Fruit fly (Drosophila melanogaster) whole organism, wandering third instar larva: Measurements from ENCODE around the gene CG7328.

Experiments used
- CrebA ChIP-seq: fragments of 200-800 bp; sonication (Bioruptor generic); optimal IDR thresholded peaks from 2 replicates; lab custom pipeline; 2016; ENCODE audit warnings: missing biosample characterization, mild to moderate bottlenecking, missing genetic modification characterization, borderline replicate concordance
- Hr78 ChIP-seq: fragments of >200 bp; optimal IDR thresholded peaks from 2 replicates; lab custom pipeline; 2017; ENCODE audit warnings: missing biosample characterization, missing genetic modification characterization
- Myc ChIP-seq: fragments of >200 bp; optimal IDR thresholded peaks from 2 replicates; lab custom pipeline; 2017
- Vsx2 ChIP-seq: fragments of 200-300, 225-300 bp; sonication (Bioruptor generic); optimal IDR thresholded peaks from 2 replicates; lab custom pipeline; 2018; ENCODE audit warnings: missing biosample characterization, missing genetic modification characterization; ENCODE audit not compliant: partially characterized antibody
- lola ChIP-seq: fragments of >200 bp; optimal IDR thresholded peaks from 2 replicates; lab custom pipeline; 2017; ENCODE audit warnings: missing biosample characterization, missing genetic modification characterization

Gene CG7328

dm6 chr3L:20103777-20104542 is 36.4 kb downstream of the CG7328 start, which contains the start of gene CG14186:
TSS of gene CG14186 (minus strand) at chr3L:20103827.
- TF ChIP-seq Hr78 (GFP tag; lab: Kevin White, UChicago) (no peak), lola (GFP tag; lab: Kevin White, UChicago) (no peak), Myc (lab: Kevin White, UChicago) (peak; percentile 39)

- no peak for TF ChIP-seq CrebA (GFP tag; lab: Kevin White, UChicago)
- TF ChIP-seq Vsx2 = peak; percentile 7
Measured at dm6 chr3L:20097312-20097711, 43.1 kb downstream of the CG7328 start.
